Worm (Caenorhabditis elegans) whole organism, early embryonic: Measurements from ENCODE around the gene F28A12.10.

Source experiments
- ama-1 ChIP-seq: fragments of 150-350 bp; optimal IDR thresholded peaks from 2 replicates; lab custom pipeline; 2014
- flt-1 ChIP-seq: fragments of 200-800 bp; sonication (Bioruptor generic); IDR thresholded peaks from 2 replicates; pipeline ENCODE4 v1.3.6; 2022; ENCODE audit warnings: missing genetic modification characterization, missing compliant biosample characterization
- sea-1 ChIP-seq: fragments of 200-800 bp; sonication (Bioruptor generic); conservative IDR thresholded peaks from 2 replicates; pipeline ENCODE4 v1.3.6; 2022; ENCODE audit warnings: missing genetic modification characterization, missing compliant biosample characterization

- TF ChIP-seq sea-1 (GFP tag; lab: Robert Waterston, UW) (no peak), ama-1 (lab: Kevin White, UChicago) (no peak), flt-1 (GFP tag; lab: Robert Waterston, UW) (no peak)
Measured at ce11 chrV:8621213-8621612, 16.4 kb downstream of the F28A12.10 start, which contains the start of gene idpc-2.
